Worm (Caenorhabditis elegans) whole organism, young adult: ENCODE data around the gene nspg-7.1.
A peak's percentile ranks its signal among the peaks of the same experiment; 100 is the strongest.

Experiments used
- B0019.2 ChIP-seq: fragments of 200-800 bp; sonication (Bioruptor generic); conservative IDR thresholded peaks from 2 replicates; pipeline ENCODE4 v1.3.6; 2022; ENCODE audit warnings: missing genetic modification reagents, missing genetic modification characterization, missing compliant biosample characterization
- F10E7.11 ChIP-seq: sonication (generic microtip); optimal IDR thresholded peaks from 2 replicates; lab custom pipeline; 2017; ENCODE audit warnings: mild to moderate bottlenecking, missing genetic modification characterization, moderate library complexity, missing compliant biosample characterization
- F33H1.4 ChIP-seq: fragments of 200-800 bp; sonication (Bioruptor generic); IDR thresholded peaks from 2 replicates; pipeline ENCODE4 v1.3.6; 2022; ENCODE audit warnings: missing genetic modification reagents, missing genetic modification characterization, missing compliant biosample characterization
- F39B2.1 ChIP-seq: fragments of 200-800 bp; sonication (Bioruptor generic); IDR thresholded peaks from 2 replicates; pipeline ENCODE4 v1.3.6; 2022; ENCODE audit warnings: missing genetic modification reagents, missing genetic modification characterization, missing compliant biosample characterization
- T07F8.4 ChIP-seq: sonication (generic microtip); optimal IDR thresholded peaks from 2 replicates; lab custom pipeline; 2016; ENCODE audit warnings: mild to moderate bottlenecking, missing genetic modification characterization, moderate library complexity, missing compliant biosample characterization
- Y53F4B.3 ChIP-seq: fragments of 200-800 bp; sonication (Bioruptor generic); IDR thresholded peaks from 2 replicates; pipeline ENCODE4 v1.3.6; 2022; ENCODE audit warnings: missing genetic modification reagents, missing genetic modification characterization, missing compliant biosample characterization
- Y56A3A.18 ChIP-seq: fragments of 200-800 bp; sonication (Bioruptor generic); IDR thresholded peaks from 2 replicates; pipeline ENCODE4 v1.3.6; 2022; ENCODE audit warnings: missing genetic modification reagents, missing genetic modification characterization, missing compliant biosample characterization
- Y67H2A.10 ChIP-seq: fragments of 200-800 bp; sonication (Bioruptor generic); conservative IDR thresholded peaks from 2 replicates; pipeline ENCODE4 v1.3.6; 2022; ENCODE audit warnings: missing genetic modification reagents, missing genetic modification characterization, missing compliant biosample characterization
- ZK185.1 ChIP-seq: sonication (generic microtip); optimal IDR thresholded peaks from 2 replicates; lab custom pipeline; 2016; ENCODE audit warnings: mild to moderate bottlenecking, missing genetic modification characterization, missing compliant biosample characterization; ENCODE audit not compliant: poor library complexity, severe bottlenecking
- athp-1 ChIP-seq: sonication (generic microtip); optimal IDR thresholded peaks from 2 replicates; lab custom pipeline; 2017; ENCODE audit warnings: mild to moderate bottlenecking, missing genetic modification characterization, missing compliant biosample characterization
- attf-5 ChIP-seq: fragments of 200-800 bp; sonication (Bioruptor generic); optimal IDR thresholded peaks from 2 replicates; lab custom pipeline; 2018; ENCODE audit warnings: mild to moderate bottlenecking, missing genetic modification characterization, missing compliant biosample characterization
- attf-6 ChIP-seq: fragments of 200-800 bp; sonication (Bioruptor generic); IDR thresholded peaks from 2 replicates; pipeline ENCODE4 v1.3.6; 2022; ENCODE audit warnings: missing genetic modification reagents, missing genetic modification characterization, missing compliant biosample characterization
- bed-2 ChIP-seq: fragments of 200-800 bp; sonication (Bioruptor generic); IDR thresholded peaks from 2 replicates; pipeline ENCODE4 v1.3.6; 2022; ENCODE audit warnings: missing genetic modification reagents, missing genetic modification characterization, missing compliant biosample characterization
- cebp-2 ChIP-seq: fragments of 200-800 bp; sonication (Bioruptor generic); IDR thresholded peaks from 2 replicates; pipeline ENCODE4 v1.3.6; 2022; ENCODE audit warnings: missing genetic modification characterization, missing compliant biosample characterization
- ceh-27 ChIP-seq: fragments of 200-800 bp; sonication (Bioruptor generic); optimal IDR thresholded peaks from 2 replicates; lab custom pipeline; 2018; ENCODE audit warnings: mild to moderate bottlenecking, missing genetic modification characterization, moderate library complexity, missing compliant biosample characterization
- ceh-40 ChIP-seq: fragments of 200-800 bp; sonication (Bioruptor generic); IDR thresholded peaks from 2 replicates; pipeline ENCODE4 v1.3.6; 2022; ENCODE audit warnings: missing genetic modification characterization, missing compliant biosample characterization
- ceh-58 ChIP-seq: fragments of 200-800 bp; sonication (Bioruptor generic); IDR thresholded peaks from 2 replicates; pipeline ENCODE4 v1.3.6; 2022; ENCODE audit warnings: missing genetic modification characterization, missing compliant biosample characterization
- ceh-79 ChIP-seq: sonication (generic microtip); optimal IDR thresholded peaks from 2 replicates; lab custom pipeline; 2017; ENCODE audit warnings: mild to moderate bottlenecking, missing genetic modification characterization, missing compliant biosample characterization
- chd-7 ChIP-seq: sonication (generic microtip); optimal IDR thresholded peaks from 2 replicates; lab custom pipeline; 2016; ENCODE audit warnings: mild to moderate bottlenecking, missing genetic modification characterization, moderate library complexity, missing compliant biosample characterization
- dox-1 ChIP-seq: fragments of 200-800 bp; sonication (Bioruptor generic); IDR thresholded peaks from 2 replicates; pipeline ENCODE4 v1.3.6; 2022; ENCODE audit warnings: missing genetic modification reagents, missing genetic modification characterization, missing compliant biosample characterization
- dpff-1 ChIP-seq: sonication (generic microtip); optimal IDR thresholded peaks from 2 replicates; lab custom pipeline; 2017; ENCODE audit warnings: mild to moderate bottlenecking, missing genetic modification characterization, missing compliant biosample characterization
- efl-1 ChIP-seq: fragments of 150-350 bp; optimal IDR thresholded peaks from 2 replicates; lab custom pipeline; 2014; ENCODE audit warnings: missing biosample characterization, missing genetic modification reagents, missing genetic modification characterization
- ekl-4 ChIP-seq: fragments of 200-800 bp; sonication (Bioruptor generic); IDR thresholded peaks from 2 replicates; pipeline ENCODE4 v1.3.6; 2022; ENCODE audit warnings: missing genetic modification reagents, missing genetic modification characterization, missing compliant biosample characterization
- hsf-1 ChIP-seq: fragments of 200-800 bp; sonication (Bioruptor generic); IDR thresholded peaks from 2 replicates; pipeline ENCODE4 v1.3.6; 2022; ENCODE audit warnings: missing genetic modification reagents, missing genetic modification characterization, missing compliant biosample characterization
- let-607 ChIP-seq, 2 experiments: fragments of 200-800 bp in 1 of 2; sonication (Bioruptor generic) in 1 of 2; sonication (generic microtip) in 1 of 2; optimal IDR thresholded peaks; 2 replicates each; lab custom pipeline; 2016 to 2018; ENCODE audit warnings: mild to moderate bottlenecking in 2 of 2, missing compliant biosample characterization in 2 of 2, missing genetic modification characterization in 2 of 2, moderate library complexity in 2 of 2, missing genotype in 1 of 2
- lsl-1 ChIP-seq: fragments of 200-800 bp; sonication (Bioruptor generic); optimal IDR thresholded peaks from 2 replicates; lab custom pipeline; 2018; ENCODE audit warnings: mild to moderate bottlenecking, missing genetic modification characterization, moderate library complexity, missing compliant biosample characterization
- madf-6 ChIP-seq: fragments of 200-800 bp; sonication (Bioruptor generic); IDR thresholded peaks from 2 replicates; pipeline ENCODE4 v1.3.6; 2022; ENCODE audit warnings: missing genetic modification reagents, missing genetic modification characterization, missing compliant biosample characterization
- madf-8 ChIP-seq: fragments of 200-800 bp; sonication (Bioruptor generic); conservative IDR thresholded peaks from 2 replicates; pipeline ENCODE4 v1.3.6; 2022; ENCODE audit warnings: missing genetic modification reagents, missing genetic modification characterization, missing compliant biosample characterization
- mxl-1 ChIP-seq: sonication (generic microtip); optimal IDR thresholded peaks from 2 replicates; lab custom pipeline; 2016; ENCODE audit warnings: missing genetic modification characterization, missing compliant biosample characterization
- nhr-120 ChIP-seq: fragments of 200-800 bp; sonication (Bioruptor generic); IDR thresholded peaks from 2 replicates; pipeline ENCODE4 v1.3.6; 2022; ENCODE audit warnings: missing genetic modification characterization, missing compliant biosample characterization
- nhr-179 ChIP-seq: sonication (generic microtip); optimal IDR thresholded peaks from 2 replicates; lab custom pipeline; 2016; ENCODE audit warnings: mild to moderate bottlenecking, missing genetic modification characterization, missing compliant biosample characterization
- rcor-1 ChIP-seq: fragments of 200-800 bp; sonication (Bioruptor generic); IDR thresholded peaks from 2 replicates; pipeline ENCODE4 v1.3.6; 2022; ENCODE audit warnings: missing genetic modification reagents, missing genetic modification characterization, missing compliant biosample characterization
- repo-1 ChIP-seq: sonication (generic microtip); optimal IDR thresholded peaks from 2 replicates; lab custom pipeline; 2017; ENCODE audit warnings: mild to moderate bottlenecking, missing genetic modification characterization, missing compliant biosample characterization
- rpc-1 ChIP-seq, 2 experiments: fragments of 150-350 bp in 1 of 2; sonication (generic microtip) in 1 of 2; optimal IDR thresholded peaks; 2 replicates each; lab custom pipeline; 2014 to 2018; ENCODE audit warnings: missing biosample characterization in 1 of 2, missing genetic modification characterization in 1 of 2, missing genetic modification reagents in 1 of 2, missing genotype in 1 of 2
- snpc-1.3 ChIP-seq: sonication (generic microtip); optimal IDR thresholded peaks from 2 replicates; lab custom pipeline; 2017; ENCODE audit warnings: missing genetic modification characterization, mild to moderate bottlenecking, missing compliant biosample characterization, antibody characterized with exemption, moderate library complexity, missing genotype, missing genetic modification reagents; ENCODE audit not compliant: insufficient read depth
- snpc-4 ChIP-seq, 5 experiments: fragments of 150-350 bp in 1 of 5; sonication (generic microtip) in 4 of 5; optimal IDR thresholded peaks; 2 replicates each; lab custom pipeline; 2014 to 2018; ENCODE audit warnings: missing genetic modification characterization in 5 of 5, missing biosample characterization in 3 of 5, antibody characterized with exemption in 2 of 5, mild to moderate bottlenecking in 2 of 5, missing compliant biosample characterization in 2 of 5, missing genotype in 2 of 5, moderate library complexity in 2 of 5, missing genetic modification reagents in 1 of 5
- sptf-2 ChIP-seq: fragments of 200-800 bp; sonication (Bioruptor generic); optimal IDR thresholded peaks from 2 replicates; lab custom pipeline; 2018; ENCODE audit warnings: mild to moderate bottlenecking, missing genetic modification characterization, missing compliant biosample characterization
- tbp1 ChIP-seq: fragments of 200-800 bp; sonication (Bioruptor generic); optimal IDR thresholded peaks from 2 replicates; lab custom pipeline; 2018; ENCODE audit warnings: mild to moderate bottlenecking, missing genetic modification characterization, missing compliant biosample characterization
- tbx-9 ChIP-seq: sonication (generic microtip); optimal IDR thresholded peaks from 2 replicates; lab custom pipeline; 2016; ENCODE audit warnings: borderline replicate concordance, missing genetic modification characterization, inconsistent platforms, missing compliant biosample characterization
- tlf-1 ChIP-seq: fragments of 200-800 bp; sonication (Bioruptor generic); optimal IDR thresholded peaks from 2 replicates; lab custom pipeline; 2018; ENCODE audit warnings: mild to moderate bottlenecking, missing genetic modification characterization, missing compliant biosample characterization
- unc-130 ChIP-seq: sonication (generic microtip); optimal IDR thresholded peaks from 2 replicates; lab custom pipeline; 2016; ENCODE audit warnings: missing genetic modification reagents, missing genetic modification characterization, missing compliant biosample characterization
- unc-62 ChIP-seq: fragments of 150-350 bp; optimal IDR thresholded peaks from 2 replicates; lab custom pipeline; 2014; ENCODE audit warnings: missing biosample characterization, missing genetic modification reagents, missing genetic modification characterization
- xnd-1 ChIP-seq: sonication (generic microtip); optimal IDR thresholded peaks from 2 replicates; lab custom pipeline; 2016; ENCODE audit warnings: missing genotype, missing genetic modification reagents, missing genetic modification characterization, missing compliant biosample characterization
- zfh-2 ChIP-seq: fragments of 200-800 bp; sonication (Bioruptor generic); conservative IDR thresholded peaks from 2 replicates; pipeline ENCODE4 v1.3.6; 2022; ENCODE audit warnings: missing genetic modification reagents, missing genetic modification characterization, missing compliant biosample characterization
- ztf-18 ChIP-seq: sonication (generic microtip); optimal IDR thresholded peaks from 2 replicates; lab custom pipeline; 2016; ENCODE audit warnings: missing genotype, mild to moderate bottlenecking, missing genetic modification characterization, missing compliant biosample characterization
- ztf-3 ChIP-seq: fragments of 200-800 bp; sonication (Bioruptor generic); optimal IDR thresholded peaks from 2 replicates; lab custom pipeline; 2018; ENCODE audit warnings: mild to moderate bottlenecking, missing genetic modification characterization, missing compliant biosample characterization

Gene nspg-7.1

ce11 chrIV:9367852-9368627 lies 37.4 kb upstream of the nspg-7.1 start (continued):
- TF ChIP-seq nhr-120 (GFP tag; lab: Robert Waterston, UW) (no peak), ceh-79 (no peak), madf-8 (peak; percentile 82), cebp-2 (no peak), attf-6 (0 out of 2 replicates have a peak, but pooled peaks have one; percentile 22), Y56A3A.18 (GFP tag; lab: Robert Waterston, UW) (no peak), rpc-1 (optimal IDR thresholded peaks at IDR 0.05; lab: Kevin White, UChicago) (no peak), rpc-1 (tag; optimal IDR thresholded peaks at IDR 0.05; lab: Kevin White, UChicago) (no peak), madf-6 (peak; percentile 96), let-607 (tag; optimal IDR thresholded peaks at IDR 0.05; lab: Kevin White, UChicago) (no peak), F33H1.4 (peak; percentile 90), Y67H2A.10 (GFP tag; lab: Robert Waterston, UW) (no peak), nhr-179 (tag; lab: Kevin White, UChicago) (no peak), zfh-2 (GFP tag; lab: Robert Waterston, UW) (no peak), unc-130 (GFP tag; lab: Kevin White, UChicago) (no peak), unc-62 (GFP tag; lab: Kevin White, UChicago) (no peak), chd-7 (tag; lab: Kevin White, UChicago) (no peak), hsf-1 (0 out of 2 replicates have a peak, but pooled peaks have one; percentile 16), snpc-4 (GFP tag; optimal IDR thresholded peaks at IDR 0.05; lab: Kevin White, UChicago) (peak; percentile 10), snpc-4 (tag; optimal IDR thresholded peaks at IDR 0.05; lab: Kevin White, UChicago) (peak in 2 of 4 experiments; percentile 9 to 48), snpc-1.3 (peak; percentile 67), rcor-1 (GFP tag; lab: Robert Waterston, UW) (no peak), mxl-1 (tag; lab: Kevin White, UChicago) (no peak), xnd-1 (tag; lab: Kevin White, UChicago) (peak; percentile 89), F39B2.1 (GFP tag; lab: Robert Waterston, UW) (no peak), dox-1 (GFP tag; lab: Robert Waterston, UW) (0 out of 2 replicates have a peak, but pooled peaks have one; percentile 13), bed-2 (no peak), B0019.2 (GFP tag; lab: Robert Waterston, UW) (peak; percentile 20; the same call in 1 of the 2 replicates), athp-1 (tag; lab: Kevin White, UChicago) (no peak), T07F8.4 (tag; lab: Kevin White, UChicago) (no peak), ceh-40 (GFP tag; lab: Robert Waterston, UW) (no peak), sptf-2 (no peak), ceh-58 (GFP tag; lab: Robert Waterston, UW) (no peak), tbp1 (GFP tag; lab: Kevin White, UChicago) (peak; percentile 13), dpff-1 (no peak), attf-5 (GFP tag; lab: Kevin White, UChicago) (peak; percentile 10), efl-1 (peak; percentile 92), tlf-1 (GFP tag; lab: Kevin White, UChicago) (peak; percentile 50), tbx-9 (no peak), ceh-27 (GFP tag; lab: Kevin White, UChicago) (peak; percentile 24), ztf-3 (GFP tag; lab: Kevin White, UChicago) (no peak), Y53F4B.3 (GFP tag; lab: Robert Waterston, UW) (no peak), F10E7.11 (tag; lab: Kevin White, UChicago) (no peak), repo-1 (tag; lab: Kevin White, UChicago) (no peak), lsl-1 (peak; percentile 90), ztf-18 (tag; lab: Kevin White, UChicago) (no peak), ZK185.1 (tag; lab: Kevin White, UChicago) (peak; percentile 10), ekl-4 (GFP tag; lab: Robert Waterston, UW) (peak; percentile 31; the same call in 1 of the 2 replicates)
